Fruit fly (Drosophila melanogaster) whole organism, prepupa: Measurements from ENCODE around the gene CG16978.
A peak's percentile ranks its signal among the peaks of the same experiment; 100 is the strongest.

Experiments
- CG10631 ChIP-seq: fragments of 200-800 bp; sonication (Bioruptor generic); optimal IDR thresholded peaks from 2 replicates; lab custom pipeline; 2016; ENCODE audit warnings: missing biosample characterization, missing genetic modification characterization
- CG10669 ChIP-seq: fragments of 200-800 bp; sonication (Bioruptor generic); optimal IDR thresholded peaks from 3 replicates; lab custom pipeline; 2018; ENCODE audit warnings: missing biosample characterization, mild to moderate bottlenecking, missing genetic modification characterization, moderate library complexity
- CG11294 ChIP-seq: fragments of 200-800 bp; sonication (Bioruptor generic); IDR thresholded peaks from 2 replicates; pipeline ENCODE4 v1.3.6; 2022; ENCODE audit warnings: missing biosample characterization, missing genetic modification characterization
- CG11762 ChIP-seq: fragments of 200-800 bp; sonication (Bioruptor generic); optimal IDR thresholded peaks from 3 replicates; lab custom pipeline; 2016; ENCODE audit warnings: missing biosample characterization, missing genetic modification characterization; ENCODE audit not compliant: insufficient read depth
- CG11902 ChIP-seq: fragments of 200-800 bp; sonication (Bioruptor generic); optimal IDR thresholded peaks from 3 replicates; lab custom pipeline; 2016; ENCODE audit warnings: missing biosample characterization, missing genetic modification characterization
- CG1621 ChIP-seq: fragments of 200-800 bp; sonication (Bioruptor generic); optimal IDR thresholded peaks from 3 replicates; lab custom pipeline; 2018; ENCODE audit warnings: missing biosample characterization, mild to moderate bottlenecking, missing genetic modification characterization
- CG3032 ChIP-seq: fragments of 200-800 bp; optimal IDR thresholded peaks from 2 replicates; lab custom pipeline; 2019; ENCODE audit warnings: missing biosample characterization, mild to moderate bottlenecking, missing genetic modification characterization, moderate library complexity
- CG3919 ChIP-seq: fragments of 200-800 bp; sonication (Bioruptor generic); optimal IDR thresholded peaks from 3 replicates; lab custom pipeline; 2016; ENCODE audit warnings: missing biosample characterization, missing genetic modification characterization
- CG4318 ChIP-seq: fragments of 200-800 bp; sonication (Bioruptor generic); optimal IDR thresholded peaks from 3 replicates; lab custom pipeline; 2017; ENCODE audit warnings: missing biosample characterization, mild to moderate bottlenecking, missing genetic modification characterization
- CG6163 ChIP-seq: fragments of 200-800 bp; sonication (Bioruptor generic); IDR thresholded peaks from 3 replicates; pipeline ENCODE4 v1.3.6; 2022; ENCODE audit warnings: missing biosample characterization, missing genetic modification characterization
- CG6276 ChIP-seq: fragments of 200-800 bp; sonication (Bioruptor generic); optimal IDR thresholded peaks from 2 replicates; lab custom pipeline; 2017; ENCODE audit warnings: missing biosample characterization, mild to moderate bottlenecking, missing genetic modification characterization
- CG6792 ChIP-seq: fragments of 200-800 bp; sonication (Bioruptor generic); optimal IDR thresholded peaks from 3 replicates; lab custom pipeline; 2016; ENCODE audit warnings: missing biosample characterization, missing genetic modification characterization
- CG6808 ChIP-seq: fragments of 200-800 bp; sonication (Bioruptor generic); optimal IDR thresholded peaks from 3 replicates; lab custom pipeline; 2017; ENCODE audit warnings: missing biosample characterization, missing genetic modification characterization, mild to moderate bottlenecking, moderate library complexity, missing genetic modification reagents
- CG6854 ChIP-seq: fragments of 200-800 bp; sonication (Bioruptor generic); optimal IDR thresholded peaks from 2 replicates; lab custom pipeline; 2017; ENCODE audit warnings: missing biosample characterization, mild to moderate bottlenecking, missing genetic modification characterization
- CG7368 ChIP-seq: fragments of 200-800 bp; sonication (Bioruptor generic); optimal IDR thresholded peaks from 3 replicates; lab custom pipeline; 2016; ENCODE audit warnings: missing biosample characterization, missing genetic modification characterization
- CG8319 ChIP-seq: fragments of 200-800 bp; sonication (Bioruptor generic); optimal IDR thresholded peaks from 3 replicates; lab custom pipeline; 2016; ENCODE audit warnings: missing biosample characterization, missing genetic modification characterization
- CG8632 ChIP-seq: fragments of 200-800 bp; sonication (Bioruptor generic); optimal IDR thresholded peaks from 3 replicates; lab custom pipeline; 2016; ENCODE audit warnings: missing biosample characterization, missing genetic modification characterization
- CG9139 ChIP-seq: fragments of 200-800 bp; sonication (Bioruptor generic); optimal IDR thresholded peaks from 3 replicates; lab custom pipeline; 2017; ENCODE audit warnings: missing biosample characterization, mild to moderate bottlenecking, missing genetic modification characterization
- Eip78C ChIP-seq: fragments of 200-800 bp; sonication (Bioruptor generic); peaks from one replicate; lab custom pipeline; 2016; ENCODE audit warnings: missing biosample characterization, missing genetic modification characterization
- Ets21C ChIP-seq: fragments of 200-800 bp; sonication (Bioruptor generic); optimal IDR thresholded peaks from 3 replicates; lab custom pipeline; 2016; ENCODE audit warnings: missing biosample characterization, missing genetic modification characterization
- Ets96B ChIP-seq: fragments of 200-800 bp; optimal IDR thresholded peaks from 2 replicates; lab custom pipeline; 2019; ENCODE audit warnings: missing biosample characterization, mild to moderate bottlenecking, missing genetic modification characterization, moderate library complexity
- Gug ChIP-seq: fragments of 200-800 bp; sonication (Bioruptor generic); IDR thresholded peaks from 2 replicates; pipeline ENCODE4 v1.3.6; 2022; ENCODE audit warnings: missing biosample characterization, missing genetic modification characterization
- Lpt ChIP-seq: fragments of 200-800 bp; sonication (Bioruptor generic); optimal IDR thresholded peaks from 3 replicates; lab custom pipeline; 2016; ENCODE audit warnings: missing biosample characterization, missing genetic modification characterization
- OdsH ChIP-seq: fragments of 200-800 bp; sonication (Bioruptor generic); optimal IDR thresholded peaks from 3 replicates; lab custom pipeline; 2016; ENCODE audit warnings: missing biosample characterization, missing genetic modification characterization
- Sox102F ChIP-seq: fragments of 200-800 bp; sonication (Bioruptor generic); optimal IDR thresholded peaks from 2 replicates; lab custom pipeline; 2016; ENCODE audit warnings: missing biosample characterization, mild to moderate bottlenecking, missing genetic modification characterization
- Sox14 ChIP-seq: fragments of 200-800 bp; sonication (Bioruptor generic); optimal IDR thresholded peaks from 3 replicates; lab custom pipeline; 2016; ENCODE audit warnings: missing biosample characterization, missing genetic modification characterization
- dsx ChIP-seq: fragments of 200-800 bp; optimal IDR thresholded peaks from 3 replicates; lab custom pipeline; 2019; ENCODE audit warnings: missing biosample characterization, mild to moderate bottlenecking, missing genetic modification characterization, moderate library complexity; ENCODE audit not compliant: poor library complexity, severe bottlenecking
- eg ChIP-seq: fragments of 200-800 bp; sonication (Bioruptor generic); IDR thresholded peaks from 3 replicates; pipeline ENCODE4 v1.3.6; 2022; ENCODE audit warnings: missing biosample characterization, missing genetic modification characterization
- esn ChIP-seq: fragments of 200-800 bp; sonication (Bioruptor generic); optimal IDR thresholded peaks from 2 replicates; lab custom pipeline; 2016; ENCODE audit warnings: missing biosample characterization, mild to moderate bottlenecking, missing genetic modification characterization, moderate library complexity
- fd59A ChIP-seq: fragments of 200-800 bp; sonication (Bioruptor generic); optimal IDR thresholded peaks from 2 replicates; lab custom pipeline; 2017; ENCODE audit warnings: missing biosample characterization, mild to moderate bottlenecking, missing genetic modification characterization, missing genetic modification reagents
- fd85E ChIP-seq: fragments of 200-800 bp; sonication (Bioruptor generic); optimal IDR thresholded peaks from 3 replicates; lab custom pipeline; 2016; ENCODE audit warnings: missing biosample characterization, missing genetic modification characterization
- fkh ChIP-seq: fragments of 200-800 bp; sonication (Bioruptor generic); optimal IDR thresholded peaks from 3 replicates; lab custom pipeline; 2017; ENCODE audit warnings: missing biosample characterization, mild to moderate bottlenecking, missing genetic modification characterization, moderate library complexity
- lz ChIP-seq: fragments of 200-800 bp; sonication (Bioruptor generic); optimal IDR thresholded peaks from 3 replicates; lab custom pipeline; 2016; ENCODE audit warnings: missing biosample characterization, missing genetic modification characterization
- net ChIP-seq: fragments of 200-800 bp; sonication (Bioruptor generic); optimal IDR thresholded peaks from 3 replicates; lab custom pipeline; 2016; ENCODE audit warnings: missing biosample characterization, missing genetic modification characterization
- pdm3 ChIP-seq: fragments of 200-800 bp; sonication (Bioruptor generic); optimal IDR thresholded peaks from 3 replicates; lab custom pipeline; 2016; ENCODE audit warnings: missing biosample characterization, missing genetic modification characterization
- salr ChIP-seq, 2 experiments: fragments of 200-800 bp; sonication (Bioruptor generic); optimal IDR thresholded peaks; 3 replicates each; lab custom pipeline; 2016 to 2018; ENCODE audit warnings: missing biosample characterization in 2 of 2, missing genetic modification characterization in 2 of 2, mild to moderate bottlenecking in 1 of 2
- ss ChIP-seq, 2 experiments: fragments of 200-800 bp; sonication (Bioruptor generic); optimal IDR thresholded peaks; 2 replicates in 1 of 2; 3 replicates in 1 of 2; lab custom pipeline; 2017 to 2018; ENCODE audit warnings: mild to moderate bottlenecking in 2 of 2, missing biosample characterization in 2 of 2, missing genetic modification characterization in 2 of 2, moderate library complexity in 1 of 2
- svp ChIP-seq: fragments of 200-800 bp; sonication (Bioruptor generic); peaks from one replicate; lab custom pipeline; 2016; ENCODE audit warnings: missing biosample characterization, missing genetic modification characterization
- topi ChIP-seq: fragments of 200-800 bp; sonication (Bioruptor generic); optimal IDR thresholded peaks from 3 replicates; lab custom pipeline; 2016; ENCODE audit warnings: missing biosample characterization, missing genetic modification characterization
- vri ChIP-seq: fragments of 200-800 bp; sonication (Bioruptor generic); optimal IDR thresholded peaks from 3 replicates; lab custom pipeline; 2016; ENCODE audit warnings: missing biosample characterization, mild to moderate bottlenecking, missing genetic modification characterization

The CG16978 gene

DNA sequence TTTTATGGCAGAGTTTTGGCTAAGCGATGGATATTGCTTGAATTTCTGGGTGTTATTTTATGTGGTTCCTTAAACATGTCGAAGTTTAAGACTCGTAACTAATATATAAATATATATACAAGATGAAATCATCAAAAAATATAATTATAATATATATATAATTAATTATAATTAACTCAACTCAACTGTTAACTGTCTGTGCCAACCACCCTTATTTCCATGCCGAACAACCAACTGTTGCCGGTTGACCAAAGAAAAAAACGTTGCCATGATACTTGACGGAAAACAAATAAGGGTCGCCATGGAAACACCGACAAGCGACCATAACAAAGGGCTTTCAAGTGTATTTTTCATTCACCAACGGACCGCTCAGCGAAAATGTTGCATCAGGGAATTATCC is 36.9 kb downstream of the CG16978 start, which contains the start of gene Ttc30:
Gene Ttc30 (plus strand): TSS at position 301 of the 400 bp plus-strand sequence.
- TF ChIP-seq CG4318 (GFP tag; lab: Kevin White, UChicago) (no peak), fd59A (GFP tag; lab: Kevin White, UChicago) (no peak), Lpt (no peak), dsx (GFP tag; lab: Kevin White, UChicago) (no peak), CG6163 (GFP tag; lab: Robert Waterston, UW) (no peak), CG11294 (GFP tag; lab: Robert Waterston, UW) (no peak), ss (GFP tag; optimal IDR thresholded peaks at IDR 0.05; lab: Kevin White, UChicago) (no peak), topi (no peak), esn (no peak), CG9139 (GFP tag; lab: Kevin White, UChicago) (no peak), Ets96B (tag; lab: Kevin White, UChicago) (no peak), pdm3 (GFP tag; lab: Kevin White, UChicago) (no peak)

DNA sequence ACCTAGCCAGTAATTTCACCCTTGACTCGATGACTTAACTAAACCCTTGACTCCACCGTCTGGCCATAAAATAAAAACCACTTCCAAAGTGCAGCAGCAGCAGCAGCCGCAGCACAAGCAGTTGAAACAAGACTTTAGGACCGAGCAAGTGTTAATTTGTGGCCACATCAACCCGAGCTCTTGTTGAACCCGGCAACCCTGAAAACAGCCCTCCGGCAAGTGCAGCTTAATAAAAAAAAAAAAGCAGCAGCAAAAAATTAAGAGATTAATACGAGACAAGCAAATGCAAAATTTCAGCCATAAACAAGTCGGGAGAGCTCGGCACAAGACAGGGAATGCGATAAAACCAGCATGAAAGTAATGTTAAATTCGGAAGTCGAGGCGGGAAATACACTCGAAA is 38.6 kb downstream of the CG16978 start:
- TF ChIP-seq CG6163 (GFP tag; lab: Robert Waterston, UW): 0 out of 3 replicates have a peak, but pooled peaks have one; percentile 12
- TF ChIP-seq svp: peak; percentile 93
- no peak for TF ChIP-seq Gug (GFP tag; lab: Robert Waterston, UW)

DNA sequence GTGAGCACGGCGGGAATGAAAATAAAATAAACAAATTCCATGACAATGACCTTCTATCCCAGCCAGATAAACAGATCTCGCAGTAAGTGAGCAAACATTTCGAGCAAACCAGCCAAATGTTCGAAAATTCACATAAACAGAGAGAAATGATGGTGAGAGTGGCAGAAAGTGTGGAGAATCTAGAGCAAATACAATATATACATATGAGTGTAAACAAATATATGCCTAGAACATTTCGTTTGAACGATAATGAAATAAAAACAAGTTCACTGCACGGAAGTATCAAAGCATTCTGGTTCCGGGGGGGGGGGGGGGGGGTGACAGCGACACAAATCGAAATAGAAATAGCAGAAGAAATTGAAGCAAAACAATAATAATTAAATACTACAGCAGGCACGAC is 41.9 kb downstream of the CG16978 start:
- TF ChIP-seq fkh (peak; percentile 53), vri (GFP tag; lab: Kevin White, UChicago) (no peak), lz (GFP tag; lab: Kevin White, UChicago) (no peak)

dm6 chr2L:13098301-13098700 is 45.1 kb downstream of the CG16978 start:
- TF ChIP-seq dsx (GFP tag; lab: Kevin White, UChicago) (peak; percentile 46), CG9139 (GFP tag; lab: Kevin White, UChicago) (peak; percentile 58), CG11902 (GFP tag; lab: Kevin White, UChicago) (no peak), Ets96B (tag; lab: Kevin White, UChicago) (peak; percentile 3), fd85E (GFP tag; lab: Kevin White, UChicago) (no peak), eg (GFP tag; lab: Robert Waterston, UW) (0 out of 3 replicates have a peak, but pooled peaks have one; percentile 6), CG6792 (GFP tag; lab: Kevin White, UChicago) (peak; percentile 3), CG8319 (GFP tag; lab: Kevin White, UChicago) (no peak), Sox102F (GFP tag; lab: Kevin White, UChicago) (no peak), salr (GFP tag; optimal IDR thresholded peaks at IDR 0.05; lab: Kevin White, UChicago) (no peak), pdm3 (GFP tag; lab: Kevin White, UChicago) (peak; percentile 2), OdsH (GFP tag; lab: Kevin White, UChicago) (peak; percentile 10), CG1621 (peak; percentile 11), CG3032 (tag; lab: Kevin White, UChicago) (no peak), CG11762 (peak; percentile 5), fd59A (GFP tag; lab: Kevin White, UChicago) (no peak), CG8632 (no peak), Sox14 (peak; percentile 28), CG10669 (peak; percentile 8), CG6276 (GFP tag; lab: Kevin White, UChicago) (peak; percentile 44), CG3919 (GFP tag; lab: Kevin White, UChicago) (peak; percentile 39), CG7368 (GFP tag; lab: Kevin White, UChicago) (peak; percentile 11), Ets21C (GFP tag; lab: Kevin White, UChicago) (no peak), net (peak; percentile 47), vri (GFP tag; lab: Kevin White, UChicago) (peak; percentile 89), CG10631 (GFP tag; lab: Kevin White, UChicago) (no peak), CG6808 (GFP tag; lab: Kevin White, UChicago) (peak; percentile 51), CG6163 (GFP tag; lab: Robert Waterston, UW) (peak; percentile 50; the same call in 1 of the 3 replicates), Eip78C (GFP tag; lab: Kevin White, UChicago) (peak; percentile 81), svp (peak; percentile 76), fkh (peak; percentile 13), CG6854 (GFP tag; lab: Kevin White, UChicago) (peak; percentile 6), ss (GFP tag; optimal IDR thresholded peaks at IDR 0.05; lab: Kevin White, UChicago) (peak; percentile 64 to 73)
